Fruit fly (Drosophila melanogaster) whole organism, prepupa: Measurements from ENCODE around the gene JIL-1.
A peak's percentile ranks its signal among the peaks of the same experiment; 100 is the strongest.

Experiments used
- Blimp-1 ChIP-seq: fragments of 200-800 bp; sonication (Bioruptor generic); optimal IDR thresholded peaks from 3 replicates; lab custom pipeline; 2017; ENCODE audit warnings: missing biosample characterization, missing genetic modification characterization, mild to moderate bottlenecking, moderate library complexity, missing genetic modification reagents
- CG10631 ChIP-seq: fragments of 200-800 bp; sonication (Bioruptor generic); optimal IDR thresholded peaks from 2 replicates; lab custom pipeline; 2016; ENCODE audit warnings: missing biosample characterization, missing genetic modification characterization
- CG10669 ChIP-seq: fragments of 200-800 bp; sonication (Bioruptor generic); optimal IDR thresholded peaks from 3 replicates; lab custom pipeline; 2018; ENCODE audit warnings: missing biosample characterization, mild to moderate bottlenecking, missing genetic modification characterization, moderate library complexity
- CG11762 ChIP-seq: fragments of 200-800 bp; sonication (Bioruptor generic); optimal IDR thresholded peaks from 3 replicates; lab custom pipeline; 2016; ENCODE audit warnings: missing biosample characterization, missing genetic modification characterization; ENCODE audit not compliant: insufficient read depth
- CG11902 ChIP-seq: fragments of 200-800 bp; sonication (Bioruptor generic); optimal IDR thresholded peaks from 3 replicates; lab custom pipeline; 2016; ENCODE audit warnings: missing biosample characterization, missing genetic modification characterization
- CG15336 ChIP-seq: fragments of 200-800 bp; sonication (Bioruptor generic); IDR thresholded peaks from 2 replicates; pipeline ENCODE4 v1.3.6; 2022; ENCODE audit warnings: missing biosample characterization, missing genetic modification characterization
- CG1621 ChIP-seq: fragments of 200-800 bp; sonication (Bioruptor generic); optimal IDR thresholded peaks from 3 replicates; lab custom pipeline; 2018; ENCODE audit warnings: missing biosample characterization, mild to moderate bottlenecking, missing genetic modification characterization
- CG3032 ChIP-seq: fragments of 200-800 bp; optimal IDR thresholded peaks from 2 replicates; lab custom pipeline; 2019; ENCODE audit warnings: missing biosample characterization, mild to moderate bottlenecking, missing genetic modification characterization, moderate library complexity
- CG31627 ChIP-seq: fragments of 200-800 bp; sonication (Bioruptor generic); optimal IDR thresholded peaks from 3 replicates; lab custom pipeline; 2016; ENCODE audit warnings: missing biosample characterization, missing genetic modification characterization
- CG32006 ChIP-seq: fragments of 200-800 bp; sonication (Bioruptor generic); optimal IDR thresholded peaks from 3 replicates; lab custom pipeline; 2017; ENCODE audit warnings: missing biosample characterization, mild to moderate bottlenecking, missing genetic modification characterization
- CG34406 ChIP-seq: fragments of 200-800 bp; sonication (Bioruptor generic); optimal IDR thresholded peaks from 3 replicates; lab custom pipeline; 2016; ENCODE audit warnings: missing biosample characterization, missing genetic modification characterization
- CG6163 ChIP-seq: fragments of 200-800 bp; sonication (Bioruptor generic); IDR thresholded peaks from 3 replicates; pipeline ENCODE4 v1.3.6; 2022; ENCODE audit warnings: missing biosample characterization, missing genetic modification characterization
- CG6276 ChIP-seq: fragments of 200-800 bp; sonication (Bioruptor generic); optimal IDR thresholded peaks from 2 replicates; lab custom pipeline; 2017; ENCODE audit warnings: missing biosample characterization, mild to moderate bottlenecking, missing genetic modification characterization
- CG6808 ChIP-seq: fragments of 200-800 bp; sonication (Bioruptor generic); optimal IDR thresholded peaks from 3 replicates; lab custom pipeline; 2017; ENCODE audit warnings: missing biosample characterization, missing genetic modification characterization, mild to moderate bottlenecking, moderate library complexity, missing genetic modification reagents
- CG6854 ChIP-seq: fragments of 200-800 bp; sonication (Bioruptor generic); optimal IDR thresholded peaks from 2 replicates; lab custom pipeline; 2017; ENCODE audit warnings: missing biosample characterization, mild to moderate bottlenecking, missing genetic modification characterization
- CG7368 ChIP-seq: fragments of 200-800 bp; sonication (Bioruptor generic); optimal IDR thresholded peaks from 3 replicates; lab custom pipeline; 2016; ENCODE audit warnings: missing biosample characterization, missing genetic modification characterization
- CG8119 ChIP-seq: fragments of 200-800 bp; sonication (Bioruptor generic); IDR thresholded peaks from 3 replicates; pipeline ENCODE4 v1.3.6; 2022; ENCODE audit warnings: missing biosample characterization, missing genetic modification characterization
- CG8319 ChIP-seq: fragments of 200-800 bp; sonication (Bioruptor generic); optimal IDR thresholded peaks from 3 replicates; lab custom pipeline; 2016; ENCODE audit warnings: missing biosample characterization, missing genetic modification characterization
- CG8632 ChIP-seq: fragments of 200-800 bp; sonication (Bioruptor generic); optimal IDR thresholded peaks from 3 replicates; lab custom pipeline; 2016; ENCODE audit warnings: missing biosample characterization, missing genetic modification characterization
- CG9139 ChIP-seq: fragments of 200-800 bp; sonication (Bioruptor generic); optimal IDR thresholded peaks from 3 replicates; lab custom pipeline; 2017; ENCODE audit warnings: missing biosample characterization, mild to moderate bottlenecking, missing genetic modification characterization
- Eip75B ChIP-seq: fragments of 200-800 bp; sonication (Bioruptor generic); optimal IDR thresholded peaks from 3 replicates; lab custom pipeline; 2016; ENCODE audit warnings: missing biosample characterization, missing genetic modification characterization
- Eip78C ChIP-seq: fragments of 200-800 bp; sonication (Bioruptor generic); peaks from one replicate; lab custom pipeline; 2016; ENCODE audit warnings: missing biosample characterization, missing genetic modification characterization
- Eip93F ChIP-seq: fragments of 200-800 bp; sonication (Bioruptor generic); optimal IDR thresholded peaks from 2 replicates; lab custom pipeline; 2016; ENCODE audit warnings: missing biosample characterization, mild to moderate bottlenecking, missing genetic modification characterization
- Ets21C ChIP-seq: fragments of 200-800 bp; sonication (Bioruptor generic); optimal IDR thresholded peaks from 3 replicates; lab custom pipeline; 2016; ENCODE audit warnings: missing biosample characterization, missing genetic modification characterization
- Ets96B ChIP-seq: fragments of 200-800 bp; optimal IDR thresholded peaks from 2 replicates; lab custom pipeline; 2019; ENCODE audit warnings: missing biosample characterization, mild to moderate bottlenecking, missing genetic modification characterization, moderate library complexity
- Gug ChIP-seq: fragments of 200-800 bp; sonication (Bioruptor generic); IDR thresholded peaks from 2 replicates; pipeline ENCODE4 v1.3.6; 2022; ENCODE audit warnings: missing biosample characterization, missing genetic modification characterization
- Hr38 ChIP-seq: sonication (Bioruptor generic); optimal IDR thresholded peaks from 2 replicates; lab custom pipeline; 2016; ENCODE audit warnings: missing biosample characterization, missing genetic modification characterization
- Hr39 ChIP-seq: fragments of 200-800 bp; sonication (Bioruptor generic); optimal IDR thresholded peaks from 2 replicates; lab custom pipeline; 2016; ENCODE audit warnings: missing biosample characterization, missing genetic modification characterization
- Hr4 ChIP-seq: fragments of 200-800 bp; sonication (Bioruptor generic); optimal IDR thresholded peaks from 3 replicates; lab custom pipeline; 2016; ENCODE audit warnings: missing biosample characterization, missing genetic modification characterization
- Lpt ChIP-seq: fragments of 200-800 bp; sonication (Bioruptor generic); optimal IDR thresholded peaks from 3 replicates; lab custom pipeline; 2016; ENCODE audit warnings: missing biosample characterization, missing genetic modification characterization
- Met ChIP-seq: fragments of 200-800 bp; sonication (Bioruptor generic); optimal IDR thresholded peaks from 3 replicates; lab custom pipeline; 2016; ENCODE audit warnings: missing biosample characterization, missing genetic modification characterization
- OdsH ChIP-seq: fragments of 200-800 bp; sonication (Bioruptor generic); optimal IDR thresholded peaks from 3 replicates; lab custom pipeline; 2016; ENCODE audit warnings: missing biosample characterization, missing genetic modification characterization
- Smox ChIP-seq: fragments of 200-800 bp; sonication (Bioruptor generic); optimal IDR thresholded peaks from 3 replicates; lab custom pipeline; 2016; ENCODE audit warnings: missing biosample characterization, missing genetic modification characterization
- Sox102F ChIP-seq: fragments of 200-800 bp; sonication (Bioruptor generic); optimal IDR thresholded peaks from 2 replicates; lab custom pipeline; 2016; ENCODE audit warnings: missing biosample characterization, mild to moderate bottlenecking, missing genetic modification characterization
- Sox14 ChIP-seq: fragments of 200-800 bp; sonication (Bioruptor generic); optimal IDR thresholded peaks from 3 replicates; lab custom pipeline; 2016; ENCODE audit warnings: missing biosample characterization, missing genetic modification characterization
- Sox15 ChIP-seq: fragments of 200-800 bp; sonication (Bioruptor generic); optimal IDR thresholded peaks from 3 replicates; lab custom pipeline; 2016; ENCODE audit warnings: missing biosample characterization, missing genetic modification characterization
- achi ChIP-seq: fragments of 200-800 bp; sonication (Bioruptor generic); optimal IDR thresholded peaks from 3 replicates; lab custom pipeline; 2016; ENCODE audit warnings: missing biosample characterization, missing genetic modification characterization
- acj6 ChIP-seq: fragments of 200-800 bp; sonication (Bioruptor generic); optimal IDR thresholded peaks from 3 replicates; lab custom pipeline; 2016; ENCODE audit warnings: missing biosample characterization, missing genetic modification characterization
- cyc ChIP-seq: fragments of 200-800 bp; sonication (Bioruptor generic); optimal IDR thresholded peaks from 3 replicates; lab custom pipeline; 2016; ENCODE audit warnings: missing biosample characterization, missing genetic modification characterization
- dac ChIP-seq: fragments of 200-800 bp; sonication (Bioruptor generic); optimal IDR thresholded peaks from 2 replicates; lab custom pipeline; 2017; ENCODE audit warnings: missing biosample characterization, mild to moderate bottlenecking, missing genetic modification characterization
- dsx ChIP-seq: fragments of 200-800 bp; optimal IDR thresholded peaks from 3 replicates; lab custom pipeline; 2019; ENCODE audit warnings: missing biosample characterization, mild to moderate bottlenecking, missing genetic modification characterization, moderate library complexity; ENCODE audit not compliant: poor library complexity, severe bottlenecking
- eg ChIP-seq: fragments of 200-800 bp; sonication (Bioruptor generic); IDR thresholded peaks from 3 replicates; pipeline ENCODE4 v1.3.6; 2022; ENCODE audit warnings: missing biosample characterization, missing genetic modification characterization
- esn ChIP-seq: fragments of 200-800 bp; sonication (Bioruptor generic); optimal IDR thresholded peaks from 2 replicates; lab custom pipeline; 2016; ENCODE audit warnings: missing biosample characterization, mild to moderate bottlenecking, missing genetic modification characterization, moderate library complexity
- fd85E ChIP-seq: fragments of 200-800 bp; sonication (Bioruptor generic); optimal IDR thresholded peaks from 3 replicates; lab custom pipeline; 2016; ENCODE audit warnings: missing biosample characterization, missing genetic modification characterization
- lz ChIP-seq: fragments of 200-800 bp; sonication (Bioruptor generic); optimal IDR thresholded peaks from 3 replicates; lab custom pipeline; 2016; ENCODE audit warnings: missing biosample characterization, missing genetic modification characterization
- net ChIP-seq: fragments of 200-800 bp; sonication (Bioruptor generic); optimal IDR thresholded peaks from 3 replicates; lab custom pipeline; 2016; ENCODE audit warnings: missing biosample characterization, missing genetic modification characterization
- pdm3 ChIP-seq: fragments of 200-800 bp; sonication (Bioruptor generic); optimal IDR thresholded peaks from 3 replicates; lab custom pipeline; 2016; ENCODE audit warnings: missing biosample characterization, missing genetic modification characterization
- salr ChIP-seq, 2 experiments: fragments of 200-800 bp; sonication (Bioruptor generic); optimal IDR thresholded peaks; 3 replicates each; lab custom pipeline; 2016 to 2018; ENCODE audit warnings: missing biosample characterization in 2 of 2, missing genetic modification characterization in 2 of 2, mild to moderate bottlenecking in 1 of 2
- ss ChIP-seq, 2 experiments: fragments of 200-800 bp; sonication (Bioruptor generic); optimal IDR thresholded peaks; 2 replicates in 1 of 2; 3 replicates in 1 of 2; lab custom pipeline; 2017 to 2018; ENCODE audit warnings: mild to moderate bottlenecking in 2 of 2, missing biosample characterization in 2 of 2, missing genetic modification characterization in 2 of 2, moderate library complexity in 1 of 2
- svp ChIP-seq: fragments of 200-800 bp; sonication (Bioruptor generic); peaks from one replicate; lab custom pipeline; 2016; ENCODE audit warnings: missing biosample characterization, missing genetic modification characterization
- topi ChIP-seq: fragments of 200-800 bp; sonication (Bioruptor generic); optimal IDR thresholded peaks from 3 replicates; lab custom pipeline; 2016; ENCODE audit warnings: missing biosample characterization, missing genetic modification characterization
- vri ChIP-seq: fragments of 200-800 bp; sonication (Bioruptor generic); optimal IDR thresholded peaks from 3 replicates; lab custom pipeline; 2016; ENCODE audit warnings: missing biosample characterization, mild to moderate bottlenecking, missing genetic modification characterization

JIL-1 gene

dm6 chr3L:11093046-11093520, at the start of gene JIL-1:
Gene JIL-1, minus strand, starts transcription at chr3L:11093193.
- TF ChIP-seq CG15336 (GFP tag; lab: Robert Waterston, UW) (peak; percentile 45; the same call in 1 of the 2 replicates), Blimp-1 (GFP tag; lab: Kevin White, UChicago) (no peak), CG6808 (GFP tag; lab: Kevin White, UChicago) (no peak), svp (GFP tag; lab: Kevin White, UChicago) (peak; percentile 76), acj6 (GFP tag; lab: Kevin White, UChicago) (peak; percentile 39), CG34406 (GFP tag; lab: Kevin White, UChicago) (peak; percentile 2), CG32006 (GFP tag; lab: Kevin White, UChicago) (peak; percentile 33), CG6163 (GFP tag; lab: Robert Waterston, UW) (peak; percentile 64), Hr4 (peak; percentile 34), Sox102F (GFP tag; lab: Kevin White, UChicago) (peak; percentile 62), dac (GFP tag; lab: Kevin White, UChicago) (no peak), CG9139 (no peak), dsx (GFP tag; lab: Kevin White, UChicago) (peak; percentile 1), net (GFP tag; lab: Kevin White, UChicago) (peak; percentile 33), Gug (GFP tag; lab: Robert Waterston, UW) (peak; percentile 42; the same call in 1 of the 2 replicates), Lpt (GFP tag; lab: Kevin White, UChicago) (no peak), CG11902 (GFP tag; lab: Kevin White, UChicago) (peak; percentile 32), Smox (GFP tag; lab: Kevin White, UChicago) (peak; percentile 55), CG6854 (no peak), CG6276 (GFP tag; lab: Kevin White, UChicago) (no peak), Met (GFP tag; lab: Kevin White, UChicago) (peak; percentile 53), vri (GFP tag; lab: Kevin White, UChicago) (peak; percentile 33), CG8319 (no peak), CG3032 (tag; lab: Kevin White, UChicago) (peak; percentile 48), eg (GFP tag; lab: Robert Waterston, UW) (peak; percentile 62), fd85E (GFP tag; lab: Kevin White, UChicago) (no peak), Sox14 (peak; percentile 53), salr (GFP tag; optimal IDR thresholded peaks at IDR 0.05; lab: Kevin White, UChicago) (no peak), Sox15 (GFP tag; lab: Kevin White, UChicago) (peak; percentile 23), OdsH (peak; percentile 49), Ets21C (peak; percentile 50), CG8632 (GFP tag; lab: Kevin White, UChicago) (peak; percentile 17), pdm3 (GFP tag; lab: Kevin White, UChicago) (peak; percentile 57), esn (GFP tag; lab: Kevin White, UChicago) (peak; percentile 66), CG11762 (GFP tag; lab: Kevin White, UChicago) (no peak), Eip78C (GFP tag; lab: Kevin White, UChicago) (peak; percentile 79), Hr39 (GFP tag; lab: Kevin White, UChicago) (peak; percentile 48), Hr38 (GFP tag; lab: Kevin White, UChicago) (no peak), CG10631 (GFP tag; lab: Kevin White, UChicago) (peak; percentile 53), cyc (peak; percentile 51), CG31627 (GFP tag; lab: Kevin White, UChicago) (peak; percentile 56), ss (GFP tag; optimal IDR thresholded peaks at IDR 0.05; lab: Kevin White, UChicago) (peak in 1 of 2 experiments; percentile 26), Eip75B (GFP tag; lab: Kevin White, UChicago) (peak; percentile 41), CG7368 (GFP tag; lab: Kevin White, UChicago) (peak; percentile 20), lz (peak; percentile 72), Eip93F (GFP tag; lab: Kevin White, UChicago) (peak; percentile 52), CG1621 (no peak), topi (GFP tag; lab: Kevin White, UChicago) (peak; percentile 41), CG8119 (GFP tag; lab: Robert Waterston, UW) (no peak), achi (peak; percentile 41), Ets96B (peak; percentile 1), CG10669 (peak; percentile 25)
